Worm (Caenorhabditis elegans): Measurements from ENCODE around the gene C17B7.3.

DNA sequence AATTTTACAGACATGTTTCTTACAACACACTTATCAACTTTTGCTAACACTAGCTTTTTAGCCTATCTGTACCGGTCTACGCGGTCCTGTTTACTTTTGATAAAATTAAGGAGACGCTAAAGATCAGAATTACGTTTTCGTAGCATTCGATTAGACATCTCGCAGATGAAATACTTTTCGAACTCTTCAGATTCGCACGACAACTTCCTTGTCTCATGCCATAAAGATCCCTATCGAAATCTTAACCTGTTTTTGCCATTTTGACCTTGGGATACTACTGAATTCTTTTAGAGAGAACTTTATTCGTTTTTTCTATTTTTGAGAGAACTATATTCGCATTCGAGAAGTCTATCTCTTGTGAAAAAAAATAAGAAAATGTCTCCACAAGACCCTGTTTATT, 9.3 kb upstream of the C17B7.3 start, which contains the start of gene C17B7.5:
- no peak for TF ChIP-seq F10E7.11 (tag; optimal IDR thresholded peaks at IDR 0.05)
- no peak for TF ChIP-seq nfyb-1 (GFP tag; IDR thresholded peaks at IDR 0.05)
- TF ChIP-seq snpc-4 (GFP tag; optimal IDR thresholded peaks at IDR 0.05) = no peak
- TF ChIP-seq snpc-4 (tag; optimal IDR thresholded peaks at IDR 0.05) = no peak
- TF ChIP-seq let-607 (tag; optimal IDR thresholded peaks at IDR 0.05) = no peak
- TF ChIP-seq tbp1 (GFP tag; optimal IDR thresholded peaks at IDR 0.05) = no peak
- no peak for TF ChIP-seq egl-18 (GFP tag; IDR thresholded peaks at IDR 0.05)
- no peak for TF ChIP-seq unc-62 (GFP tag; optimal IDR thresholded peaks at IDR 0.05)
- TF ChIP-seq F37B4.10 (GFP tag; IDR thresholded peaks at IDR 0.05) = no peak
- TF ChIP-seq madf-6 (GFP tag; IDR thresholded peaks at IDR 0.05) = no peak
- no peak for TF ChIP-seq aptf-2 (GFP tag; conservative IDR thresholded peaks at IDR 0.05)
- no peak for TF ChIP-seq nfya-1 (tag; optimal IDR thresholded peaks at IDR 0.05; ENCODE audit: borderline replicate concordance, insufficient read depth)

Data from whole organism, young adult.